Fruit fly (Drosophila melanogaster) whole organism, wandering third instar larva: ENCODE results near the gene CG2887.

ENCODE experiments used
- Abd-B ChIP-seq: fragments of >200 bp; optimal IDR thresholded peaks from 2 replicates; lab custom pipeline; 2017; ENCODE audit warnings: missing biosample characterization, missing genetic modification characterization
- CG32264 ChIP-seq: fragments of 200-800 bp; sonication (Bioruptor generic); optimal IDR thresholded peaks from 2 replicates; lab custom pipeline; 2016; ENCODE audit warnings: missing biosample characterization, missing genetic modification characterization
- CG9705 ChIP-seq: fragments of 200-800 bp; sonication (Bioruptor generic); optimal IDR thresholded peaks from 2 replicates; lab custom pipeline; 2018; ENCODE audit warnings: missing biosample characterization, mild to moderate bottlenecking, missing genetic modification characterization
- CrebA ChIP-seq: fragments of 200-800 bp; sonication (Bioruptor generic); optimal IDR thresholded peaks from 2 replicates; lab custom pipeline; 2016; ENCODE audit warnings: missing biosample characterization, mild to moderate bottlenecking, missing genetic modification characterization, borderline replicate concordance
- Dfd ChIP-seq: fragments of >200 bp; optimal IDR thresholded peaks from 2 replicates; lab custom pipeline; 2017; ENCODE audit warnings: missing biosample characterization, missing genetic modification characterization
- Dif ChIP-seq: fragments of 200-275, 200-300 bp; sonication (Bioruptor generic); optimal IDR thresholded peaks from 2 replicates; lab custom pipeline; 2018; ENCODE audit warnings: missing biosample characterization, missing genetic modification characterization; ENCODE audit not compliant: partially characterized antibody
- GATAd ChIP-seq: sonication (Bioruptor generic); optimal IDR thresholded peaks from 2 replicates; lab custom pipeline; 2016; ENCODE audit warnings: missing biosample characterization, missing genetic modification characterization
- HLH106 ChIP-seq: fragments of 200-800 bp; optimal IDR thresholded peaks from 3 replicates; lab custom pipeline; 2019; ENCODE audit warnings: missing biosample characterization, mild to moderate bottlenecking, missing genetic modification characterization, moderate library complexity
- Hnf4 ChIP-seq: fragments of 200-800 bp; sonication (Bioruptor generic); optimal IDR thresholded peaks from 2 replicates; lab custom pipeline; 2016; ENCODE audit warnings: missing biosample characterization, mild to moderate bottlenecking, missing genetic modification characterization
- Hr78 ChIP-seq: fragments of >200 bp; optimal IDR thresholded peaks from 2 replicates; lab custom pipeline; 2017; ENCODE audit warnings: missing biosample characterization, missing genetic modification characterization
- Hr83 ChIP-seq: fragments of 200-300 bp; sonication (Bioruptor generic); optimal IDR thresholded peaks from 2 replicates; lab custom pipeline; 2016; ENCODE audit warnings: missing biosample characterization, mild to moderate bottlenecking, missing genetic modification characterization, moderate library complexity; ENCODE audit not compliant: poor library complexity, severe bottlenecking
- Jra ChIP-seq: sonication (Bioruptor generic); optimal IDR thresholded peaks from 2 replicates; lab custom pipeline; 2016; ENCODE audit warnings: missing biosample characterization, missing genetic modification characterization
- Mio ChIP-seq: sonication (Bioruptor generic); optimal IDR thresholded peaks from 2 replicates; lab custom pipeline; 2016; ENCODE audit warnings: missing biosample characterization, missing genetic modification characterization
- Myc ChIP-seq: fragments of >200 bp; optimal IDR thresholded peaks from 2 replicates; lab custom pipeline; 2017
- N ChIP-seq: fragments of >200 bp; optimal IDR thresholded peaks from 2 replicates; lab custom pipeline; 2018; ENCODE audit warnings: missing biosample characterization, missing external identifiers, missing genetic modification characterization
- OdsH ChIP-seq: fragments of 200-800 bp; sonication (Bioruptor generic); optimal IDR thresholded peaks from 2 replicates; lab custom pipeline; 2016; ENCODE audit warnings: missing biosample characterization, mild to moderate bottlenecking, missing genetic modification characterization
- Rel ChIP-seq, 2 experiments: fragments of 200-800 bp; sonication (Bioruptor generic) in 1 of 2; optimal IDR thresholded peaks; 2 replicates in 1 of 2; 3 replicates in 1 of 2; lab custom pipeline; 2016 to 2019; ENCODE audit warnings: mild to moderate bottlenecking in 2 of 2, missing biosample characterization in 2 of 2, missing genetic modification characterization in 2 of 2, moderate library complexity in 1 of 2
- Sp1 ChIP-seq: fragments of 200-800 bp; sonication (Bioruptor generic); optimal IDR thresholded peaks from 3 replicates; lab custom pipeline; 2019; ENCODE audit warnings: missing biosample characterization, mild to moderate bottlenecking, missing genetic modification characterization, moderate library complexity
- Vsx2 ChIP-seq: fragments of 200-300, 225-300 bp; sonication (Bioruptor generic); optimal IDR thresholded peaks from 2 replicates; lab custom pipeline; 2018; ENCODE audit warnings: missing biosample characterization, missing genetic modification characterization; ENCODE audit not compliant: partially characterized antibody
- br ChIP-seq: fragments of 200-800 bp; sonication (Bioruptor generic); optimal IDR thresholded peaks from 2 replicates; lab custom pipeline; 2016; ENCODE audit warnings: missing biosample characterization, missing genetic modification characterization
- brk ChIP-seq: fragments of 200-800 bp; sonication (Bioruptor generic); optimal IDR thresholded peaks from 2 replicates; lab custom pipeline; 2016; ENCODE audit warnings: missing biosample characterization, mild to moderate bottlenecking, missing genetic modification characterization
- dl ChIP-seq, 2 experiments: fragments of 175-275, 200-275 bp in 1 of 2; fragments of 200-275 bp in 1 of 2; sonication (Bioruptor generic); optimal IDR thresholded peaks; lab custom pipeline; 2018; ENCODE audit warnings: mild to moderate bottlenecking in 2 of 2, missing biosample characterization in 2 of 2, missing genetic modification characterization in 2 of 2, moderate library complexity in 2 of 2; ENCODE audit not compliant: partially characterized antibody in 2 of 2, insufficient read depth in 1 of 2
- dmrt93B ChIP-seq: fragments of 200-800 bp; sonication (Bioruptor generic); optimal IDR thresholded peaks from 2 replicates; lab custom pipeline; 2018; ENCODE audit warnings: missing biosample characterization, mild to moderate bottlenecking, missing genetic modification characterization
- dsf ChIP-seq: sonication (Bioruptor generic); optimal IDR thresholded peaks from 2 replicates; lab custom pipeline; 2016; ENCODE audit warnings: missing biosample characterization, missing genetic modification characterization, borderline replicate concordance
- ey ChIP-seq: fragments of 200-800 bp; sonication (Bioruptor generic); optimal IDR thresholded peaks from 2 replicates; lab custom pipeline; 2016; ENCODE audit warnings: missing biosample characterization, missing genetic modification characterization
- foxo ChIP-seq, 2 experiments: fragments of 200-800 bp; sonication (Bioruptor generic); optimal IDR thresholded peaks; 2 replicates in 1 of 2; 3 replicates in 1 of 2; lab custom pipeline; 2016 to 2017; ENCODE audit warnings: missing biosample characterization in 2 of 2, missing genetic modification characterization in 2 of 2
- fru ChIP-seq: fragments of 200-800 bp; sonication (Bioruptor generic); optimal IDR thresholded peaks from 3 replicates; lab custom pipeline; 2016; ENCODE audit warnings: missing biosample characterization, mild to moderate bottlenecking, missing genetic modification characterization
- h ChIP-seq: fragments of 200-800 bp; sonication (Bioruptor generic); optimal IDR thresholded peaks from 3 replicates; lab custom pipeline; 2016; ENCODE audit warnings: missing biosample characterization, mild to moderate bottlenecking, missing genetic modification characterization
- jim ChIP-seq: fragments of 175-275, 200-325 bp; sonication (Bioruptor generic); optimal IDR thresholded peaks from 2 replicates; lab custom pipeline; 2016; ENCODE audit warnings: missing biosample characterization, mild to moderate bottlenecking, missing genetic modification characterization
- lola ChIP-seq: fragments of >200 bp; optimal IDR thresholded peaks from 2 replicates; lab custom pipeline; 2017; ENCODE audit warnings: missing biosample characterization, missing genetic modification characterization
- pan ChIP-seq: fragments of >200 bp; optimal IDR thresholded peaks from 2 replicates; lab custom pipeline; 2017
- psq ChIP-seq: fragments of 200-800 bp; sonication (Bioruptor generic); optimal IDR thresholded peaks from 3 replicates; lab custom pipeline; 2017; ENCODE audit warnings: missing biosample characterization, mild to moderate bottlenecking, missing genetic modification characterization, moderate library complexity
- rgr ChIP-seq: fragments of 200-800 bp; sonication (Bioruptor generic); optimal IDR thresholded peaks from 3 replicates; lab custom pipeline; 2016; ENCODE audit warnings: missing biosample characterization, mild to moderate bottlenecking, missing genetic modification characterization
- sage ChIP-seq: fragments of 200-800 bp; sonication (Bioruptor generic); optimal IDR thresholded peaks from 2 replicates; lab custom pipeline; 2016; ENCODE audit warnings: missing biosample characterization, mild to moderate bottlenecking, missing genetic modification characterization
- sv ChIP-seq: fragments of 200-800 bp; sonication (Bioruptor generic); optimal IDR thresholded peaks from 3 replicates; lab custom pipeline; 2016; ENCODE audit warnings: missing biosample characterization, missing genetic modification characterization
- tai ChIP-seq: sonication (Bioruptor generic); optimal IDR thresholded peaks from 2 replicates; lab custom pipeline; 2016; ENCODE audit warnings: missing biosample characterization, missing genetic modification characterization
- usp ChIP-seq: fragments of >200 bp; optimal IDR thresholded peaks from 2 replicates; lab custom pipeline; 2017; ENCODE audit warnings: missing biosample characterization, missing genetic modification characterization
- woc ChIP-seq: sonication (Bioruptor generic); optimal IDR thresholded peaks from 2 replicates; lab custom pipeline; 2016; ENCODE audit warnings: missing biosample characterization, mild to moderate bottlenecking, missing genetic modification characterization

Gene CG2887

dm6 chrX:10487105-10487504 lies 8.8 kb upstream of the CG2887 start, which contains the start of gene CG32687:
Gene CG32687 (minus strand): TSS chrX:10487205.
- no peak for TF ChIP-seq Vsx2 (GFP tag; lab: Kevin White, UChicago)
- no peak for TF ChIP-seq Dif
- TF ChIP-seq rgr (GFP tag; lab: Kevin White, UChicago), result no peak
- no peak for TF ChIP-seq jim
- TF ChIP-seq lola (GFP tag; lab: Kevin White, UChicago), result no peak
- no peak for TF ChIP-seq sage (GFP tag; lab: Kevin White, UChicago)
- TF ChIP-seq dl (GFP tag; optimal IDR thresholded peaks at IDR 0.05; lab: Kevin White, UChicago; ENCODE audit: insufficient read depth in 1 of 2, partially characterized antibody in 2 of 2), result no peak
- no peak for TF ChIP-seq Myc (lab: Kevin White, UChicago)
- TF ChIP-seq fru (GFP tag; lab: Kevin White, UChicago), result no peak
- TF ChIP-seq foxo (GFP tag; optimal IDR thresholded peaks at IDR 0.05; lab: Kevin White, UChicago), result no peak
- no peak for TF ChIP-seq ey
- TF ChIP-seq br (GFP tag; lab: Kevin White, UChicago), result no peak
- no peak for TF ChIP-seq Hnf4 (GFP tag; lab: Kevin White, UChicago)
- TF ChIP-seq woc (GFP tag; lab: Kevin White, UChicago), result no peak
- no peak for TF ChIP-seq CG32264
- no peak for TF ChIP-seq Rel (GFP tag; optimal IDR thresholded peaks at IDR 0.05; lab: Kevin White, UChicago)
- TF ChIP-seq Rel (tag; optimal IDR thresholded peaks at IDR 0.05; lab: Kevin White, UChicago), result no peak
- no peak for TF ChIP-seq dmrt93B
- no peak for TF ChIP-seq Dfd (GFP tag; lab: Kevin White, UChicago)

- TF ChIP-seq CG9705 (no peak), sv (GFP tag; lab: Kevin White, UChicago) (peak; percentile 39), Hr83 (GFP tag; lab: Kevin White, UChicago) (peak; percentile 8), fru (GFP tag; lab: Kevin White, UChicago) (peak; percentile 84), rgr (GFP tag; lab: Kevin White, UChicago) (peak; percentile 65), HLH106 (tag; lab: Kevin White, UChicago) (peak; percentile 67), sage (GFP tag; lab: Kevin White, UChicago) (peak; percentile 0), tai (GFP tag; lab: Kevin White, UChicago) (no peak), OdsH (peak; percentile 64), Mio (GFP tag; lab: Kevin White, UChicago) (no peak), Myc (lab: Kevin White, UChicago) (no peak), br (GFP tag; lab: Kevin White, UChicago) (peak; percentile 52), foxo (GFP tag; optimal IDR thresholded peaks at IDR 0.05; lab: Kevin White, UChicago) (peak in 1 of 2 experiments; percentile 74), dsf (GFP tag; lab: Kevin White, UChicago) (no peak), psq (GFP tag; lab: Kevin White, UChicago) (peak; percentile 34), CG32264 (no peak), pan (lab: Kevin White, UChicago) (no peak), brk (GFP tag; lab: Kevin White, UChicago) (peak; percentile 63), lola (GFP tag; lab: Kevin White, UChicago) (no peak), Rel (GFP tag; optimal IDR thresholded peaks at IDR 0.05; lab: Kevin White, UChicago) (peak; percentile 38), Rel (tag; optimal IDR thresholded peaks at IDR 0.05; lab: Kevin White, UChicago) (no peak), Dfd (GFP tag; lab: Kevin White, UChicago) (no peak), usp (GFP tag; lab: Kevin White, UChicago) (no peak), GATAd (GFP tag; lab: Kevin White, UChicago) (no peak), Vsx2 (GFP tag; lab: Kevin White, UChicago) (no peak), dmrt93B (peak; percentile 26), Dif (no peak), ey (peak; percentile 71), Sp1 (GFP tag; lab: Kevin White, UChicago) (peak; percentile 66), N (no peak), jim (peak; percentile 4), Jra (GFP tag; lab: Kevin White, UChicago) (peak; percentile 27), CrebA (GFP tag; lab: Kevin White, UChicago) (no peak), Abd-B (GFP tag; lab: Kevin White, UChicago) (no peak), Hr78 (GFP tag; lab: Kevin White, UChicago) (no peak), Hnf4 (GFP tag; lab: Kevin White, UChicago) (peak; percentile 52), woc (GFP tag; lab: Kevin White, UChicago) (peak; percentile 28), h (GFP tag; lab: Kevin White, UChicago) (peak; percentile 77), dl (GFP tag; optimal IDR thresholded peaks at IDR 0.05; lab: Kevin White, UChicago; ENCODE audit: insufficient read depth in 1 of 2, partially characterized antibody in 2 of 2) (no peak)
Measured at dm6 chrX:10486144-10487030, 8.1 kb upstream of the CG2887 start.
